Fruit fly (Drosophila melanogaster): ENCODE results near the gene CG15142.

- no peak for TF ChIP-seq CG8478 (optimal IDR thresholded peaks at IDR 0.05)
- TF ChIP-seq CTCF (optimal IDR thresholded peaks at IDR 0.05) = no peak
These were observed 13.2 kb downstream of the CG15142 start, which contains the start of the genes CG43221 and CG43645 for dm6 chr2L:17485457-17485856.
